Fruit fly (Drosophila melanogaster) whole organism, embryonic: ENCODE data around the gene Srp19.

Experiments used
- Ada2b ChIP-seq: fragments of 200-800 bp; sonication (Bioruptor generic); IDR thresholded peaks from 2 replicates; pipeline ENCODE4 v1.3.6; 2022; ENCODE audit warnings: missing biosample characterization, missing genetic modification characterization
- Atf3 ChIP-seq: fragments of 200-800 bp; sonication (Bioruptor generic); optimal IDR thresholded peaks from 3 replicates; lab custom pipeline; 2016; ENCODE audit warnings: missing biosample characterization, missing genetic modification characterization
- Awh ChIP-seq: fragments of 200-800 bp; sonication (Bioruptor generic); IDR thresholded peaks from 2 replicates; pipeline ENCODE4, ENCODE4 v1.3.6; 2022; ENCODE audit warnings: missing biosample characterization, missing genetic modification characterization
- CG13296 ChIP-seq: fragments of 200-800 bp; sonication (Bioruptor generic); optimal IDR thresholded peaks from 3 replicates; lab custom pipeline; 2018; ENCODE audit warnings: missing biosample characterization, mild to moderate bottlenecking, missing genetic modification characterization
- CG15073 ChIP-seq: fragments of 200-800 bp; sonication (Bioruptor generic); optimal IDR thresholded peaks from 2 replicates; lab custom pipeline; 2016; ENCODE audit warnings: missing biosample characterization, missing genetic modification characterization
- CG16815 ChIP-seq: fragments of 200-800 bp; sonication (Bioruptor generic); optimal IDR thresholded peaks from 3 replicates; lab custom pipeline; 2017; ENCODE audit warnings: missing biosample characterization, mild to moderate bottlenecking, missing genetic modification characterization
- CG17912 ChIP-seq: fragments of 200-800 bp; sonication (Bioruptor generic); optimal IDR thresholded peaks from 2 replicates; lab custom pipeline; 2018; ENCODE audit warnings: missing biosample characterization, mild to moderate bottlenecking, missing genetic modification characterization
- CG18764 ChIP-seq: fragments of 200-800 bp; sonication (Bioruptor generic); optimal IDR thresholded peaks from 3 replicates; lab custom pipeline; 2016; ENCODE audit warnings: missing biosample characterization, missing genetic modification characterization
- CG2116 ChIP-seq: fragments of 200-800 bp; sonication (Bioruptor generic); optimal IDR thresholded peaks from 3 replicates; lab custom pipeline; 2018; ENCODE audit warnings: missing biosample characterization, mild to moderate bottlenecking, missing genetic modification characterization
- CG31224 ChIP-seq: fragments of 200-800 bp; sonication (Bioruptor generic); IDR thresholded peaks from 2 replicates; pipeline ENCODE4 v1.3.6; 2022; ENCODE audit warnings: missing biosample characterization, missing genetic modification characterization
- CG33213 ChIP-seq: fragments of 200-800 bp; sonication (Bioruptor generic); optimal IDR thresholded peaks from 3 replicates; lab custom pipeline; 2016; ENCODE audit warnings: missing biosample characterization, missing genetic modification characterization
- CG4617 ChIP-seq: fragments of 200-800 bp; sonication (Bioruptor generic); optimal IDR thresholded peaks from 3 replicates; lab custom pipeline; 2016; ENCODE audit warnings: missing biosample characterization, missing genetic modification characterization, borderline replicate concordance
- CG4820 ChIP-seq: fragments of 200-800 bp; sonication (Bioruptor generic); optimal IDR thresholded peaks from 3 replicates; lab custom pipeline; 2016; ENCODE audit warnings: missing biosample characterization, missing genetic modification characterization
- CG5953 ChIP-seq: fragments of 200-800 bp; sonication (Bioruptor generic); IDR thresholded peaks from 2 replicates; pipeline ENCODE4 v1.3.6; 2022; ENCODE audit warnings: missing biosample characterization, missing genetic modification characterization
- CG6654 ChIP-seq: fragments of 200-800 bp; sonication (Bioruptor generic); optimal IDR thresholded peaks from 2 replicates; lab custom pipeline; 2017; ENCODE audit warnings: missing biosample characterization, mild to moderate bottlenecking, missing genetic modification characterization
- CG7372 ChIP-seq: fragments of 200-800 bp; sonication (Bioruptor generic); IDR thresholded peaks from 2 replicates; pipeline ENCODE4 v1.3.6; 2022; ENCODE audit warnings: missing biosample characterization, missing genetic modification characterization
- CG7556 ChIP-seq: fragments of 200-800 bp; sonication (Bioruptor generic); optimal IDR thresholded peaks from 2 replicates; lab custom pipeline; 2017; ENCODE audit warnings: missing biosample characterization, mild to moderate bottlenecking, missing genetic modification characterization
- CG8388 ChIP-seq: fragments of 200-800 bp; sonication (Bioruptor generic); optimal IDR thresholded peaks from 2 replicates; lab custom pipeline; 2019; ENCODE audit warnings: missing biosample characterization, mild to moderate bottlenecking, missing genetic modification characterization, moderate library complexity
- CG8924 ChIP-seq: fragments of 200-800 bp; optimal IDR thresholded peaks from 3 replicates; lab custom pipeline; 2019; ENCODE audit warnings: missing biosample characterization, mild to moderate bottlenecking, missing genetic modification characterization, moderate library complexity
- CG9609 ChIP-seq: fragments of 200-800 bp; sonication (Bioruptor generic); optimal IDR thresholded peaks from 3 replicates; lab custom pipeline; 2016; ENCODE audit warnings: missing biosample characterization, missing genetic modification characterization
- Dp ChIP-seq: fragments of 200-800 bp; sonication (Bioruptor generic); optimal IDR thresholded peaks from 2 replicates; lab custom pipeline; 2018; ENCODE audit warnings: missing biosample characterization, mild to moderate bottlenecking, missing genetic modification characterization, moderate library complexity
- Ets65A ChIP-seq: fragments of 200-800 bp; sonication (Bioruptor generic); peaks from one replicate; lab custom pipeline; 2016; ENCODE audit warnings: missing biosample characterization, missing genetic modification characterization
- Gug ChIP-seq: fragments of 200-800 bp; sonication (Bioruptor generic); IDR thresholded peaks from 4 replicates; pipeline ENCODE4 v1.3.6; 2022; ENCODE audit warnings: missing biosample characterization, missing genetic modification characterization
- Lpt ChIP-seq: fragments of >200 bp; optimal IDR thresholded peaks from 2 replicates; lab custom pipeline; 2018; ENCODE audit warnings: missing biosample characterization, missing genetic modification characterization
- Med ChIP-seq: fragments of 200-800 bp; sonication (Bioruptor generic); peaks from one replicate; lab custom pipeline; 2016; ENCODE audit warnings: missing biosample characterization, missing genetic modification characterization, mild to moderate bottlenecking, inconsistent platforms, moderate library complexity
- Nf-YA ChIP-seq: fragments of 200-800 bp; sonication (Bioruptor generic); IDR thresholded peaks from 2 replicates; pipeline ENCODE4 v1.3.6; 2022; ENCODE audit warnings: missing biosample characterization, missing genetic modification characterization
- Nf-YC ChIP-seq: fragments of 200-800 bp; optimal IDR thresholded peaks from 3 replicates; lab custom pipeline; 2019; ENCODE audit warnings: missing biosample characterization, mild to moderate bottlenecking, missing genetic modification characterization, moderate library complexity
- PHDP ChIP-seq: fragments of 200-800 bp; sonication (Bioruptor generic); optimal IDR thresholded peaks from 3 replicates; lab custom pipeline; 2018; ENCODE audit warnings: missing biosample characterization, mild to moderate bottlenecking, missing genetic modification characterization, moderate library complexity
- Taf1 ChIP-seq: fragments of 200-800 bp; sonication (Bioruptor generic); IDR thresholded peaks from 2 replicates; pipeline ENCODE4 v1.3.6; 2022; ENCODE audit warnings: missing biosample characterization, missing genetic modification characterization
- Tbp ChIP-seq: fragments of >200 bp; optimal IDR thresholded peaks from 2 replicates; lab custom pipeline; 2018; ENCODE audit warnings: missing biosample characterization, missing genetic modification characterization
- Xrp1 ChIP-seq: fragments of 200-800 bp; sonication (Bioruptor generic); IDR thresholded peaks from 2 replicates; pipeline ENCODE4 v1.3.6; 2022; ENCODE audit warnings: missing biosample characterization, missing genetic modification characterization
- cas ChIP-seq: fragments of 200-800 bp; sonication (Bioruptor generic); IDR thresholded peaks from 2 replicates; pipeline ENCODE4 v1.3.6; 2022; ENCODE audit warnings: missing biosample characterization, missing genetic modification characterization
- cg ChIP-seq: fragments of 200-800 bp; sonication (Bioruptor generic); optimal IDR thresholded peaks from 3 replicates; lab custom pipeline; 2019; ENCODE audit warnings: missing biosample characterization, mild to moderate bottlenecking, missing genetic modification characterization, moderate library complexity
- chm ChIP-seq: fragments of 200-800 bp; sonication (Bioruptor generic); IDR thresholded peaks from 2 replicates; pipeline ENCODE4 v1.3.6; 2022; ENCODE audit warnings: missing biosample characterization, missing genetic modification characterization
- ci ChIP-seq: fragments of 200-800 bp; sonication (Bioruptor generic); IDR thresholded peaks from 3 replicates; pipeline ENCODE4 v1.3.6; 2022; ENCODE audit warnings: missing biosample characterization, missing genetic modification characterization
- cwo ChIP-seq: fragments of 200-800 bp; sonication (Bioruptor generic); optimal IDR thresholded peaks from 3 replicates; lab custom pipeline; 2017; ENCODE audit warnings: missing biosample characterization, missing genetic modification characterization, mild to moderate bottlenecking, moderate library complexity, missing genetic modification reagents
- fd102C ChIP-seq: fragments of 200-800 bp; sonication (Bioruptor generic); optimal IDR thresholded peaks from 2 replicates; lab custom pipeline; 2018; ENCODE audit warnings: missing biosample characterization, mild to moderate bottlenecking, missing genetic modification characterization, moderate library complexity
- fd96Cb ChIP-seq: fragments of 200-800 bp; sonication (Bioruptor generic); optimal IDR thresholded peaks from 2 replicates; lab custom pipeline; 2018; ENCODE audit warnings: missing biosample characterization, mild to moderate bottlenecking, missing genetic modification characterization, moderate library complexity
- fu2 ChIP-seq: fragments of 200-800 bp; sonication (Bioruptor generic); optimal IDR thresholded peaks from 2 replicates; lab custom pipeline; 2016; ENCODE audit warnings: missing biosample characterization, missing genetic modification characterization
- gsb ChIP-seq: fragments of 200-800 bp; sonication (Bioruptor generic); IDR thresholded peaks from 2 replicates; pipeline ENCODE4 v1.3.6; 2022; ENCODE audit warnings: missing biosample characterization, missing genetic modification characterization
- hkb ChIP-seq, 2 experiments: fragments of 200-800 bp in 1 of 2; fragments of >200 bp in 1 of 2; sonication (Bioruptor generic) in 1 of 2; IDR thresholded peaks in 1 of 2; optimal IDR thresholded peaks in 1 of 2; 2 replicates each; pipeline versions ENCODE4 v1.3.6 to Lab custom; 2017 to 2022; ENCODE audit warnings: missing biosample characterization in 1 of 2, missing genetic modification characterization in 1 of 2
- jing ChIP-seq: fragments of 200-800 bp; sonication (Bioruptor generic); optimal IDR thresholded peaks from 2 replicates; lab custom pipeline; 2018; ENCODE audit warnings: missing biosample characterization, mild to moderate bottlenecking, missing genetic modification characterization
- mam ChIP-seq: fragments of 200-800 bp; sonication (Bioruptor generic); optimal IDR thresholded peaks from 3 replicates; lab custom pipeline; 2016; ENCODE audit warnings: missing biosample characterization, missing genetic modification characterization
- nau ChIP-seq: fragments of 200-800 bp; sonication (Bioruptor generic); optimal IDR thresholded peaks from 3 replicates; lab custom pipeline; 2017; ENCODE audit warnings: missing biosample characterization, mild to moderate bottlenecking, missing genetic modification characterization, missing genetic modification reagents
- pfk ChIP-seq: fragments of 200-800 bp; sonication (Bioruptor generic); optimal IDR thresholded peaks from 2 replicates; lab custom pipeline; 2018; ENCODE audit warnings: missing biosample characterization, mild to moderate bottlenecking, missing genetic modification characterization, moderate library complexity
- pzg ChIP-seq: fragments of 200-800 bp; sonication (Bioruptor generic); optimal IDR thresholded peaks from 3 replicates; lab custom pipeline; 2018; ENCODE audit warnings: missing biosample characterization, mild to moderate bottlenecking, missing genetic modification characterization, moderate library complexity
- sd ChIP-seq: fragments of 200-800 bp; sonication (Bioruptor generic); optimal IDR thresholded peaks from 3 replicates; lab custom pipeline; 2018; ENCODE audit warnings: missing biosample characterization, mild to moderate bottlenecking, missing genetic modification characterization, moderate library complexity
- so ChIP-seq: fragments of 200-800 bp; sonication (Bioruptor generic); IDR thresholded peaks from 3 replicates; pipeline ENCODE4 v1.3.6; 2022; ENCODE audit warnings: missing biosample characterization, missing genetic modification characterization
- tin ChIP-seq: fragments of 200-800 bp; sonication (Bioruptor generic); optimal IDR thresholded peaks from 3 replicates; lab custom pipeline; 2016; ENCODE audit warnings: missing biosample characterization, missing genetic modification characterization

Gene Srp19

dm6 chr3L:7328567-7329253 is 19.1 kb downstream of the Srp19 start, which contains the start of the genes mrva, CG42307 and mus312 (continued):
- peak; percentile 55 for TF ChIP-seq Taf1 (GFP tag; lab: Robert Waterston, UW)
- TF ChIP-seq fu2 (GFP tag; lab: Kevin White, UChicago) = peak; percentile 39
- peak; percentile 87 for TF ChIP-seq Xrp1
- TF ChIP-seq hkb (optimal IDR thresholded peaks at IDR 0.05; lab: Kevin White, UChicago) = no peak
- TF ChIP-seq hkb (GFP tag; IDR thresholded peaks at IDR 0.05; lab: Robert Waterston, UW) = peak; percentile 63; the same call in 1 of the 2 replicates
- TF ChIP-seq CG9609 (GFP tag; lab: Kevin White, UChicago) = no peak
- peak; percentile 78 for TF ChIP-seq CG31224
- peak; percentile 85 for TF ChIP-seq fd96Cb (tag; lab: Kevin White, UChicago)
- TF ChIP-seq Nf-YC (tag; lab: Kevin White, UChicago) = peak; percentile 91
- peak; percentile 46; the same call in 1 of the 2 replicates for TF ChIP-seq Nf-YA (GFP tag; lab: Robert Waterston, UW)
- no peak for TF ChIP-seq Lpt (GFP tag; lab: Kevin White, UChicago)
- peak; percentile 41 for TF ChIP-seq CG15073
- no peak for TF ChIP-seq fd102C (GFP tag; lab: Kevin White, UChicago)
- TF ChIP-seq mam (GFP tag; lab: Kevin White, UChicago) = peak; percentile 51
- TF ChIP-seq Med = peak; percentile 94
- TF ChIP-seq sd (tag; lab: Kevin White, UChicago) = no peak
- no peak for TF ChIP-seq Tbp (GFP tag; lab: Kevin White, UChicago)
- peak; percentile 19 for TF ChIP-seq Dp
- peak; percentile 68 for TF ChIP-seq CG16815 (GFP tag; lab: Kevin White, UChicago)
- peak; percentile 87; the same call in 2 of the 3 replicates for TF ChIP-seq so (GFP tag; lab: Robert Waterston, UW)
- TF ChIP-seq jing (GFP tag; lab: Kevin White, UChicago) = no peak
- peak; percentile 49 for TF ChIP-seq Atf3 (GFP tag; lab: Kevin White, UChicago)
- peak; percentile 78 for TF ChIP-seq cwo (GFP tag; lab: Kevin White, UChicago)
- TF ChIP-seq CG2116 (GFP tag; lab: Kevin White, UChicago) = peak; percentile 85
- TF ChIP-seq chm (GFP tag; lab: Robert Waterston, UW) = peak; percentile 80
- peak; percentile 89 for TF ChIP-seq CG7556 (GFP tag; lab: Kevin White, UChicago)
- no peak for TF ChIP-seq nau
- TF ChIP-seq ci = peak; percentile 70; the same call in 2 of the 3 replicates
- TF ChIP-seq Gug (GFP tag; lab: Robert Waterston, UW) = 0 out of 4 replicates have a peak, but pooled peaks have one; percentile 23
- TF ChIP-seq CG17912 (GFP tag; lab: Kevin White, UChicago) = peak; percentile 79
- TF ChIP-seq Awh (GFP tag; lab: Robert Waterston, UW) = peak; percentile 73
- peak; percentile 88 for TF ChIP-seq CG8388 (GFP tag; lab: Kevin White, UChicago)
- TF ChIP-seq CG6654 (GFP tag; lab: Kevin White, UChicago) = no peak
- peak; percentile 44 for TF ChIP-seq CG33213 (GFP tag; lab: Kevin White, UChicago)
- peak; percentile 96 for TF ChIP-seq CG8924 (tag; lab: Kevin White, UChicago)
- TF ChIP-seq PHDP (tag; lab: Kevin White, UChicago) = peak; percentile 94
- peak; percentile 5 for TF ChIP-seq pfk (GFP tag; lab: Kevin White, UChicago)
- TF ChIP-seq Ada2b = peak; percentile 82
- TF ChIP-seq gsb (GFP tag; lab: Robert Waterston, UW) = 0 out of 2 replicates have a peak, but pooled peaks have one; percentile 12
- TF ChIP-seq CG18764 (GFP tag; lab: Kevin White, UChicago) = peak; percentile 83
- peak; percentile 72 for TF ChIP-seq CG7372 (GFP tag; lab: Robert Waterston, UW)
- peak; percentile 82 for TF ChIP-seq tin
- TF ChIP-seq Ets65A (GFP tag; lab: Kevin White, UChicago) = peak; percentile 62
- peak; percentile 87 for TF ChIP-seq CG4617 (GFP tag; lab: Kevin White, UChicago)
- no peak for TF ChIP-seq cg
- TF ChIP-seq pzg (GFP tag; lab: Kevin White, UChicago) = peak; percentile 76
- TF ChIP-seq CG5953 (GFP tag; lab: Robert Waterston, UW) = peak; percentile 68; the same call in 1 of the 2 replicates
- peak; percentile 92 for TF ChIP-seq CG13296
- TF ChIP-seq CG4820 (GFP tag; lab: Kevin White, UChicago) = peak; percentile 72
- TF ChIP-seq cas (GFP tag; lab: Robert Waterston, UW) = peak; percentile 49; the same call in 1 of the 2 replicates
